Worm (Caenorhabditis elegans) whole organism, early embryonic: ENCODE data around the gene Y38H6C.15.

Source experiments
- ceh-13 ChIP-seq: fragments of 200-800 bp; sonication (Bioruptor generic); optimal IDR thresholded peaks from 2 replicates; lab custom pipeline; 2018; ENCODE audit warnings: mild to moderate bottlenecking, missing genetic modification characterization, missing compliant biosample characterization
- ets-7 ChIP-seq: sonication (generic microtip); optimal IDR thresholded peaks from 2 replicates; lab custom pipeline; 2016; ENCODE audit warnings: missing genotype, missing genetic modification characterization, missing compliant biosample characterization
- sea-1 ChIP-seq: fragments of 200-800 bp; sonication (Bioruptor generic); conservative IDR thresholded peaks from 2 replicates; pipeline ENCODE4 v1.3.6; 2022; ENCODE audit warnings: missing genetic modification characterization, missing compliant biosample characterization

ce11 chrV:20536208-20536607 lies at the start of gene Y38H6C.15:
- TF ChIP-seq ets-7 (tag; lab: Kevin White, UChicago) = no peak
- TF ChIP-seq sea-1 (GFP tag; lab: Robert Waterston, UW) = no peak
- TF ChIP-seq ceh-13 (GFP tag; lab: Kevin White, UChicago) = no peak
